Worm (Caenorhabditis elegans) whole organism, late embryonic: ENCODE data around the gene F15B9.11.

Experiments used
- C38D4.7 ChIP-seq: fragments of 200-800 bp; sonication (Bioruptor generic); optimal IDR thresholded peaks from 2 replicates; lab custom pipeline; 2018; ENCODE audit warnings: mild to moderate bottlenecking, missing genetic modification characterization, moderate library complexity, missing compliant biosample characterization
- ama-1 ChIP-seq: fragments of 150-350 bp; optimal IDR thresholded peaks from 2 replicates; lab custom pipeline; 2014
- ceh-30 ChIP-seq: fragments of 150-350 bp; optimal IDR thresholded peaks from 2 replicates; lab custom pipeline; 2014; ENCODE audit warnings: missing biosample characterization, missing genetic modification characterization
- ets-4 ChIP-seq: sonication (generic microtip); optimal IDR thresholded peaks from 2 replicates; lab custom pipeline; 2016; ENCODE audit warnings: missing genetic modification characterization, missing compliant biosample characterization
- fkh-10 ChIP-seq: fragments of 150-350 bp; optimal IDR thresholded peaks from 2 replicates; lab custom pipeline; 2014; ENCODE audit warnings: missing biosample characterization, missing genetic modification reagents, missing genetic modification characterization
- nfya-1 ChIP-seq: sonication (generic microtip); optimal IDR thresholded peaks from 2 replicates; lab custom pipeline; 2017; ENCODE audit warnings: missing genetic modification characterization, mild to moderate bottlenecking, missing compliant biosample characterization, antibody characterized with exemption, moderate library complexity
- pha-2 ChIP-seq: sonication (generic microtip); optimal IDR thresholded peaks from 2 replicates; lab custom pipeline; 2017; ENCODE audit warnings: mild to moderate bottlenecking, missing genetic modification characterization, missing compliant biosample characterization
- pha-4 ChIP-seq: fragments of 150-350 bp; optimal IDR thresholded peaks from 2 replicates; lab custom pipeline; 2018; ENCODE audit warnings: missing biosample characterization, missing genetic modification reagents, missing genetic modification characterization
- pqm-1 ChIP-seq: sonication (generic microtip); optimal IDR thresholded peaks from 2 replicates; lab custom pipeline; 2016; ENCODE audit warnings: missing genetic modification characterization, missing compliant biosample characterization
- syd-9 ChIP-seq: sonication (generic microtip); optimal IDR thresholded peaks from 2 replicates; lab custom pipeline; 2016; ENCODE audit warnings: mild to moderate bottlenecking, missing genetic modification characterization, moderate library complexity, missing compliant biosample characterization
- tbx-2 ChIP-seq: sonication (generic microtip); optimal IDR thresholded peaks from 2 replicates; lab custom pipeline; 2016; ENCODE audit warnings: missing genetic modification characterization, missing compliant biosample characterization
- unc-55 ChIP-seq: sonication (generic microtip); optimal IDR thresholded peaks from 2 replicates; lab custom pipeline; 2017; ENCODE audit warnings: missing biosample characterization, missing genetic modification reagents, missing genetic modification characterization

DNA sequence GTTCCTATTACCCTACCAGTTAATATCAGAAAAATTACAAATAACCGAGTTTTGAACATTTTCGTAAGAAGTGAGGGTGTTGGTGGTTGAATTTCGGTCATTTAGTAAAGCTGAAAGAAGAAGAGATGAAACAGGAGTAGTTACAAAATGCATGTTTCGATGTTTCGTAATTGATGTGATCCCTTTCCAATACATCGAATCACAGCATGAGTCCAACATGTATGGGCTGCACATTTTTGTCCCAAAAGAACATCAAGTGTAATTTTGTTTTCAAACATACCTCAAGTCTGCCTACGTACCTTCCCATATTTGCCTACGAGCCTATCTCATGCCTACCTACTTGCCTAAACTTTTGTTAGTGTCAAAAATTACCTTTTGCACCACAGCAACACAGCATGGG lies 43.8 kb upstream of the F15B9.11 start, which contains the start of gene W07G4.2:
- TF ChIP-seq pha-4 (tag; lab: Kevin White, UChicago) (no peak), syd-9 (no peak), nfya-1 (tag; lab: Kevin White, UChicago) (no peak), C38D4.7 (GFP tag; lab: Kevin White, UChicago) (no peak), tbx-2 (tag; lab: Kevin White, UChicago) (no peak), ama-1 (lab: Kevin White, UChicago) (no peak), pha-2 (tag; lab: Kevin White, UChicago) (no peak), pqm-1 (tag; lab: Kevin White, UChicago) (no peak), fkh-10 (GFP tag; lab: Kevin White, UChicago) (no peak), ceh-30 (tag; lab: Kevin White, UChicago) (no peak), unc-55 (GFP tag; lab: Kevin White, UChicago) (no peak), ets-4 (tag; lab: Kevin White, UChicago) (no peak)
